Fruit fly (Drosophila melanogaster) whole organism: ENCODE results near the gene CG8641.

Source experiments
- Dll ChIP-seq: fragments of >200 bp; optimal IDR thresholded peaks from 2 replicates; lab custom pipeline; 2017
- EcR ChIP-seq, 2 experiments: fragments of >200 bp; optimal IDR thresholded peaks; 2 replicates each; lab custom pipeline; 2017; ENCODE audit warnings: missing biosample characterization in 2 of 2, missing genetic modification characterization in 2 of 2, missing genetic modification reagents in 2 of 2
- pan ChIP-seq: fragments of >200 bp; optimal IDR thresholded peaks from 2 replicates; lab custom pipeline; 2017
- psq ChIP-seq: fragments of >200 bp; optimal IDR thresholded peaks from 2 replicates; lab custom pipeline; 2017

- TF ChIP-seq EcR (GFP tag; optimal IDR thresholded peaks at IDR 0.05; lab: Kevin White, UChicago) (no peak), psq (lab: Kevin White, UChicago) (no peak), Dll (lab: Kevin White, UChicago) (no peak), pan (lab: Kevin White, UChicago) (no peak)
Observed at dm6 chr3L:7035037-7035436, 42.2 kb downstream of the CG8641 start.
